Fruit fly (Drosophila melanogaster) whole organism, adult: ENCODE measurements around the gene aln.
A peak's percentile ranks its signal among the peaks of the same experiment; 100 is the strongest.

Experiments used
- CG11617 ChIP-seq: fragments of 200-800 bp; sonication (Bioruptor generic); optimal IDR thresholded peaks from 2 replicates; lab custom pipeline; 2017; ENCODE audit warnings: mild to moderate bottlenecking, missing biosample characterization, missing genetic modification reagents, missing genetic modification characterization
- CG12768 ChIP-seq: fragments of 200-800 bp; sonication (Bioruptor generic); optimal IDR thresholded peaks from 2 replicates; lab custom pipeline; 2017; ENCODE audit warnings: missing biosample characterization, missing genetic modification characterization, mild to moderate bottlenecking, moderate library complexity, missing genetic modification reagents
- CG14711 ChIP-seq: fragments of 200-800 bp; sonication (Bioruptor generic); optimal IDR thresholded peaks from 2 replicates; lab custom pipeline; 2018; ENCODE audit warnings: missing biosample characterization, mild to moderate bottlenecking, missing genetic modification characterization, moderate library complexity
- CG1620 ChIP-seq: fragments of 200-800 bp; sonication (Bioruptor generic); optimal IDR thresholded peaks from 2 replicates; lab custom pipeline; 2016; ENCODE audit warnings: missing biosample characterization, missing genetic modification characterization
- CG33017 ChIP-seq: fragments of 200-800 bp; sonication (Bioruptor generic); optimal IDR thresholded peaks from 2 replicates; lab custom pipeline; 2018; ENCODE audit warnings: missing biosample characterization, mild to moderate bottlenecking, missing genetic modification characterization, moderate library complexity
- CG5204 ChIP-seq: fragments of 200-800 bp; sonication (Bioruptor generic); optimal IDR thresholded peaks from 2 replicates; lab custom pipeline; 2016; ENCODE audit warnings: missing biosample characterization, missing genetic modification characterization
- CG7045 ChIP-seq: fragments of 200-800 bp; sonication (Bioruptor generic); optimal IDR thresholded peaks from 2 replicates; lab custom pipeline; 2017; ENCODE audit warnings: missing biosample characterization, mild to moderate bottlenecking, missing genetic modification characterization
- CG7101 ChIP-seq: fragments of 200-800 bp; sonication (Bioruptor generic); optimal IDR thresholded peaks from 2 replicates; lab custom pipeline; 2018; ENCODE audit warnings: missing biosample characterization, mild to moderate bottlenecking, missing genetic modification characterization, moderate library complexity
- Clk ChIP-seq: fragments of 200-800 bp; sonication (Bioruptor generic); optimal IDR thresholded peaks from 2 replicates; lab custom pipeline; 2017; ENCODE audit warnings: missing biosample characterization, missing genetic modification characterization
- Crg-1 ChIP-seq: fragments of 200-800 bp; sonication (Bioruptor generic); optimal IDR thresholded peaks from 2 replicates; lab custom pipeline; 2016; ENCODE audit warnings: missing biosample characterization, missing genetic modification characterization
- Hr96 ChIP-seq: fragments of 200-800 bp; sonication (Bioruptor generic); optimal IDR thresholded peaks from 2 replicates; lab custom pipeline; 2016; ENCODE audit warnings: missing biosample characterization, missing genetic modification characterization
- Mnt ChIP-seq: fragments of 200-800 bp; sonication (Bioruptor generic); optimal IDR thresholded peaks from 2 replicates; lab custom pipeline; 2016; ENCODE audit warnings: missing biosample characterization, mild to moderate bottlenecking, missing genetic modification characterization
- bab1 ChIP-seq: fragments of 200-800 bp; sonication (Bioruptor generic); optimal IDR thresholded peaks from 3 replicates; lab custom pipeline; 2019; ENCODE audit warnings: missing biosample characterization, mild to moderate bottlenecking, missing genetic modification characterization, moderate library complexity
- cic ChIP-seq: fragments of 200-800 bp; sonication (Bioruptor generic); optimal IDR thresholded peaks from 2 replicates; lab custom pipeline; 2017; ENCODE audit warnings: missing biosample characterization, mild to moderate bottlenecking, missing genetic modification characterization, moderate library complexity
- cnc ChIP-seq, 2 experiments: fragments of >200 bp; optimal IDR thresholded peaks; 2 replicates each; lab custom pipeline; 2017
- kay ChIP-seq: fragments of 200-800 bp; sonication (Bioruptor generic); peaks from one replicate; lab custom pipeline; 2016; ENCODE audit warnings: missing biosample characterization, missing genetic modification characterization, borderline replicate concordance
- ovo ChIP-seq: fragments of 200-800 bp; sonication (Bioruptor generic); optimal IDR thresholded peaks from 2 replicates; lab custom pipeline; 2016; ENCODE audit warnings: missing biosample characterization, missing genetic modification characterization
- pad ChIP-seq: fragments of 200-800 bp; sonication (Bioruptor generic); optimal IDR thresholded peaks from 3 replicates; lab custom pipeline; 2017; ENCODE audit warnings: missing biosample characterization, missing genetic modification characterization, mild to moderate bottlenecking, moderate library complexity, missing genetic modification reagents
- tj ChIP-seq: fragments of 200-800 bp; sonication (Bioruptor generic); optimal IDR thresholded peaks from 3 replicates; lab custom pipeline; 2017; ENCODE audit warnings: missing biosample characterization, mild to moderate bottlenecking, missing genetic modification characterization, moderate library complexity
- toe ChIP-seq: fragments of 200-800 bp; sonication (Bioruptor generic); optimal IDR thresholded peaks from 2 replicates; lab custom pipeline; 2016; ENCODE audit warnings: missing biosample characterization, missing genetic modification characterization

aln gene

DNA sequence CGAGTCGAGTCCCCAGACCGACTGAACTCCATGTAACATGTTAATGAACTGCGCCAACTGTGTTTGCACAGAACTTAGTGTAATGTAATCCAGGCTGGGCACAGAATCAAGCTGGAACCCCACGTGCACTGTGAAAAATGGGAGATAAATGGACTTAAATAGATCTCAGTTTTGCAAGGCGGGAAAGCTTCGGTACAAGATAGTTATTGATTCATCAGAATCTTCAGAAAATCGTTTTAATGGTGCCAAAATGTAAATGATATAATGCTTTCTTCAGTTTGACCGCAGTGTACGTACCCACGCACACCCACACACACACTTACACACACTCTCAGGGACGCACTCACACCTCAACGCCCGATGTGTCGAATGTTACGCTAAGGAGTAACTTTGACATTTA is 29.8 kb upstream of the aln start:
- TF ChIP-seq CG14711 (no peak), CG1620 (GFP tag; lab: Kevin White, UChicago) (no peak), tj (GFP tag; lab: Kevin White, UChicago) (no peak), CG11617 (GFP tag; lab: Kevin White, UChicago) (no peak), Clk (GFP tag; lab: Kevin White, UChicago) (no peak), cnc (optimal IDR thresholded peaks at IDR 0.05; lab: Kevin White, UChicago) (no peak), CG5204 (GFP tag; lab: Kevin White, UChicago) (no peak), bab1 (GFP tag; lab: Kevin White, UChicago) (no peak), ovo (GFP tag; lab: Kevin White, UChicago) (no peak), CG7045 (no peak), CG7101 (tag; lab: Kevin White, UChicago) (no peak), pad (GFP tag; lab: Kevin White, UChicago) (no peak)

DNA sequence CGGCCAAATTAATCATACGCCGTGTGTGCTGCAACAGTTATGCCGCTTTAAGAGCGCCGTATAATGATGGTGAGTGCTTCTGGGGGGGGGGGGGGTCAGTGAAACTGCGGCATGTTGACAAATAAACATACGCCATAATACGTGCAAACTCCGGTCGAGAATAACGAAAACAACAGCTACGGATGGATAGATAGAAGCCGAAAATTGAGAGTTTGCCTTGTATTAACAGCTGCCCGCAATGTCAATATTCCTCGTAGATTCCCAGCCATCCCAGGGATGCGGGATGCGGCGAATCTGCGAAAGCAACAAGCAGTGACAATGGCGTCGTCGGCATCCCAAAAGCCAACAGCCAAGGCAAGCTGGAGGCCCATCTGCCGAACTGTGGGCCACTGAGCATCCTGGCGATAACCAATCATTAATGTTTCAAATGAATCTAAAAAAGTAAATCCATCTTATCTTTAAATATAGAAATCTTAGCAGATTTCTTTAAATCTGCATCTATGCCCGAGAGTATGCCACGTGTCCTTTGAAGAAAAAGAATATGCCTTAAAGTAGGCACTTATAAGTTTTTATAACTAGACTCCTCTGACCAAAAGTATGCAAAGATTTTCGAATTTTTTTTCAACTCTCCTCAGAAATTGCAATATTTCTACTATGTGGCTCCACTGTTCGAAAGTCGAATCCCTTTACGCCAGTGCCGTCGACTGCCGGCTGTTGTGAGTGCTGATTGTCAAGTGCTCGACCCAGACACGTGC is 25.8 kb upstream of the aln start:
- TF ChIP-seq CG1620 (GFP tag; lab: Kevin White, UChicago) (no peak), pad (GFP tag; lab: Kevin White, UChicago) (no peak), Clk (GFP tag; lab: Kevin White, UChicago) (no peak), CG5204 (GFP tag; lab: Kevin White, UChicago) (no peak), ovo (GFP tag; lab: Kevin White, UChicago) (no peak), CG33017 (no peak), bab1 (GFP tag; lab: Kevin White, UChicago) (no peak), tj (GFP tag; lab: Kevin White, UChicago) (no peak), CG7101 (tag; lab: Kevin White, UChicago) (no peak)

- TF ChIP-seq CG14711 (peak; percentile 95), ovo (GFP tag; lab: Kevin White, UChicago) (no peak)
These were observed 1.9 kb downstream of the aln start for dm6 chr3L:995685-996084.

DNA sequence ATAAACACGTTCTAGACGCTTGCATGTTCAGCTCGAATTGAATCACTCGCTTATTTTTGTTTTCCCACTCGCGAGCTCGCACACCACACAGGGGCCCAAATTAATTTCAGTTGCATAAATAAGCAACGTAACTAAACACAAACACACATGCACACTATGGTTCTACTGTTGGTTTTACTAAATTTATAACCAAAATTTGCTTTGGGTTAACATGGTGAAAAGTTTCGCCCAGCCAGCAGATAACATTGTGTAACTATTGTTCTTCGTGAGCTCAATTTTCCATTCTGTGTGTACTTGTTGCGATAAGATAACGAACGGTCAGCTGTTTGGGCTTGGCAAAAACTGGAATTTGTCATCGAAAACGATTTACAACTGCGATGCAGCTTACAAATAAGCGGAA is 6.2 kb downstream of the aln start:
- TF ChIP-seq kay (GFP tag; lab: Kevin White, UChicago) (peak; percentile 24), CG7101 (tag; lab: Kevin White, UChicago) (no peak)

- TF ChIP-seq CG33017 (no peak), CG7045 (no peak), kay (GFP tag; lab: Kevin White, UChicago) (peak; percentile 92), CG12768 (GFP tag; lab: Kevin White, UChicago) (peak; percentile 68), pad (GFP tag; lab: Kevin White, UChicago) (peak; percentile 4), ovo (GFP tag; lab: Kevin White, UChicago) (no peak)
These were observed 6.8 kb downstream of the aln start for dm6 chr3L:1000541-1000940.

DNA sequence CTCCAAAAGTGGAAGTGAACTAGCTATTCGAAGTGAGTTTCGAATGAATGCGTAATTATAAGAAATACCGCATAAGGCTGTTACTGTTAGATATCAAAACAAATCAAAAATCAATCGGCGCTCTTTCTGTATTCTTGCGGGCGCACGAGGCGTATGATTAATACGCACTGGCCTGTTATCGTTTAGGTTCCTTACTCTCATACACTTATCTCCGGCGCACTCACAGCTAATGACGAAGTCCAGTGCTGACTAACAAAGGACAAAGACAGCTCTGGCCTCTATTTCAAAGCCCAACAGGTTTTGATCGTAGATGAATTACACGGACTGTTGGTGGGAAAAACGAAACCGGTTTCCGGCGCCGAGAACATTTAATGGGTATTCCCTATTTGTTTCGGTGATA is 12.1 kb downstream of the aln start:
- TF ChIP-seq pad (GFP tag; lab: Kevin White, UChicago) = no peak
- TF ChIP-seq bab1 (GFP tag; lab: Kevin White, UChicago) = no peak
- no peak for TF ChIP-seq kay (GFP tag; lab: Kevin White, UChicago)
- TF ChIP-seq ovo (GFP tag; lab: Kevin White, UChicago) = no peak
- no peak for TF ChIP-seq cnc (optimal IDR thresholded peaks at IDR 0.05; lab: Kevin White, UChicago)
- no peak for TF ChIP-seq CG1620 (GFP tag; lab: Kevin White, UChicago)
- TF ChIP-seq Mnt (GFP tag; lab: Kevin White, UChicago) = no peak
- TF ChIP-seq CG14711 = no peak
- no peak for TF ChIP-seq CG7045
- TF ChIP-seq CG7101 (tag; lab: Kevin White, UChicago) = no peak
- no peak for TF ChIP-seq cic (GFP tag; lab: Kevin White, UChicago)

DNA sequence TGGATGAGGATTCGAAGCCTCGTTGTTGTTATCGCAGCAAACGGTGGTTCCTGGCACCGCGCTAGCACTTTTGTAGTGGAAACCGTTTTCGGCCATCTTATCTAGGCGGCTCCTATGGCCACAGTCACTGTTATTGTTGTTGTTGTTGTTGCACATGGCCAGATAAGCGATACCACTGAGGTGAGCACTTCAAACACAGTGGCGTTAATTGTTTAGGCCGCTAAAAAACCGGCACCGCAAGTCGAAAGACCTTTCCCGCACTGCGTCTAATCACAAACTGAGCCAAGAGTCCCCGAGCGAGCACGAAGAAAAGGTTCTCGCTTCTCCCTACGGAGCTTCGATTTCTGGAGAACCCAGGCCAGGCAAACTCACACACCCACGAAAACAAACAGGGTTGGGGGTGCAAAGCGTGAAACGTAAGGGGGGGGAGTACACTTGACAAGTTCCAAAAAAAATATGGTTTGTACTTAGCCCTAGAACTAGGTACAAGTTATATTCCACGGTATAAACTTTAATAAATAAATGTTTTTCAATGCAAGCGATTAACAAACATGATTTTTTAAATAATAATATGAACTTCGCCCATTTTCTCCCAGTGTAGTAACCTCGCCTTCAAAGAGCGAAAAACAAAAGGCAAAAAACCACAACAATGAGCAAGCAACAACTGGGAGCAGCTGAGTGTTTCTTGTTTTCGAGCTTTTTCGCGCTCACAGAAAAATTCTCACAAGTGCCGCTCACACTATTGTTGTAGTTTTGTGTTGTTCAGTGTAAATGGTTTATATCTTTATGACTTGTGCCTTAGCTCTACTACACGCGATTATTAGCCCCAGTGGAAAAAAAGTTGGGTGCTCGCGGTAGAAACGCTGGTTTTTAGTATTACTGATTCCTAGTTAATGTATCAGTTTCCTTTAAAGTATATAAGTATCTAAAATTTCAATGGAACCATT is 14.0 kb downstream of the aln start:
- TF ChIP-seq kay (GFP tag; lab: Kevin White, UChicago) (peak; percentile 21), CG5204 (GFP tag; lab: Kevin White, UChicago) (no peak), cic (GFP tag; lab: Kevin White, UChicago) (peak; percentile 57), CG7101 (tag; lab: Kevin White, UChicago) (peak; percentile 81), Hr96 (peak; percentile 83), toe (GFP tag; lab: Kevin White, UChicago) (peak; percentile 6), CG7045 (peak; percentile 78), bab1 (GFP tag; lab: Kevin White, UChicago) (peak; percentile 30), Clk (GFP tag; lab: Kevin White, UChicago) (peak; percentile 55), tj (GFP tag; lab: Kevin White, UChicago) (peak; percentile 33), ovo (GFP tag; lab: Kevin White, UChicago) (peak; percentile 3), CG1620 (GFP tag; lab: Kevin White, UChicago) (no peak), Mnt (GFP tag; lab: Kevin White, UChicago) (peak; percentile 75), pad (GFP tag; lab: Kevin White, UChicago) (peak; percentile 51), cnc (optimal IDR thresholded peaks at IDR 0.05; lab: Kevin White, UChicago) (no peak), CG12768 (GFP tag; lab: Kevin White, UChicago) (peak; percentile 81), CG11617 (GFP tag; lab: Kevin White, UChicago) (peak; percentile 79), CG33017 (peak; percentile 70), Crg-1 (GFP tag; lab: Kevin White, UChicago) (peak; percentile 19), CG14711 (peak; percentile 81)
